Worm (Caenorhabditis elegans) whole organism, L4 larva: ENCODE results near the gene hpl-1.

Experiments
- F26F4.8 ChIP-seq: fragments of 200-800 bp; sonication (Bioruptor generic); conservative IDR thresholded peaks from 2 replicates; pipeline ENCODE4 v1.3.6; 2022; ENCODE audit warnings: missing genetic modification characterization, missing compliant biosample characterization
- F44E2.7 ChIP-seq: fragments of 200-800 bp; sonication (Bioruptor generic); IDR thresholded peaks from 2 replicates; pipeline ENCODE4 v2.1.2; 2022; ENCODE audit warnings: missing genetic modification characterization, missing compliant biosample characterization
- T26A8.4 ChIP-seq: fragments of 200-800 bp; sonication (Bioruptor generic); IDR thresholded peaks from 2 replicates; pipeline ENCODE4 v1.3.6; 2022; ENCODE audit warnings: missing genetic modification characterization, missing compliant biosample characterization
- Y105C5A.15 ChIP-seq: fragments of 200-800 bp; sonication (Bioruptor generic); IDR thresholded peaks from 2 replicates; pipeline ENCODE4 v1.3.6; 2022; ENCODE audit warnings: missing genetic modification characterization, missing compliant biosample characterization
- Y5F2A.4 ChIP-seq: fragments of 200-800 bp; sonication (Bioruptor generic); optimal IDR thresholded peaks from 2 replicates; lab custom pipeline; 2018; ENCODE audit warnings: mild to moderate bottlenecking, missing genetic modification characterization, missing compliant biosample characterization
- ZK337.2 ChIP-seq: fragments of 200-800 bp; sonication (Bioruptor generic); IDR thresholded peaks from 2 replicates; pipeline ENCODE4 v1.3.6; 2022; ENCODE audit warnings: missing genetic modification reagents, missing genetic modification characterization, missing compliant biosample characterization
- ZK546.5 ChIP-seq, 2 experiments: sonication (generic microtip); optimal IDR thresholded peaks; 2 replicates each; lab custom pipeline; 2017; ENCODE audit warnings: missing biosample characterization in 2 of 2, missing genetic modification characterization in 2 of 2
- aha-1 ChIP-seq: fragments of 150-350 bp; peaks from one replicate; lab custom pipeline; 2014; ENCODE audit warnings: missing biosample characterization, missing genetic modification characterization
- aly-2 ChIP-seq: sonication (generic microtip); optimal IDR thresholded peaks from 2 replicates; lab custom pipeline; 2018; ENCODE audit warnings: missing biosample characterization, missing genetic modification characterization
- attf-4 ChIP-seq: sonication (generic microtip); optimal IDR thresholded peaks from 3 replicates; lab custom pipeline; 2017; ENCODE audit warnings: missing biosample characterization, missing genetic modification characterization
- ceh-20 ChIP-seq: fragments of 200-800 bp; sonication (Bioruptor generic); IDR thresholded peaks from 2 replicates; pipeline ENCODE4 v1.3.6; 2022; ENCODE audit warnings: missing genetic modification reagents, missing genetic modification characterization, missing compliant biosample characterization
- daf-8 ChIP-seq: fragments of 200-800 bp; sonication (Bioruptor generic); IDR thresholded peaks from 2 replicates; pipeline ENCODE4 v1.3.6; 2022; ENCODE audit warnings: missing genetic modification characterization, missing compliant biosample characterization
- dmd-6 ChIP-seq: fragments of 200-800 bp; sonication (Bioruptor generic); IDR thresholded peaks from 2 replicates; pipeline ENCODE4 v1.3.6; 2022; ENCODE audit warnings: missing genetic modification reagents, missing genetic modification characterization, missing compliant biosample characterization
- dmd-9 ChIP-seq: fragments of 200-800 bp; sonication (Bioruptor generic); IDR thresholded peaks from 2 replicates; pipeline ENCODE4 v1.3.6; 2022; ENCODE audit warnings: missing genetic modification reagents, missing genetic modification characterization, missing compliant biosample characterization
- dpl-1 ChIP-seq: fragments of 150-350 bp; optimal IDR thresholded peaks from 2 replicates; lab custom pipeline; 2014; ENCODE audit warnings: missing biosample characterization, missing genetic modification reagents, missing genetic modification characterization
- dve-1 ChIP-seq: sonication (generic microtip); optimal IDR thresholded peaks from 2 replicates; lab custom pipeline; 2017; ENCODE audit warnings: antibody characterized with exemption, mild to moderate bottlenecking, missing genetic modification characterization, missing compliant biosample characterization; ENCODE audit not compliant: insufficient read depth
- egl-43 ChIP-seq: fragments of 200-800 bp; sonication (Bioruptor generic); IDR thresholded peaks from 2 replicates; pipeline ENCODE4 v1.3.6; 2022; ENCODE audit warnings: missing genetic modification reagents, missing genetic modification characterization, missing compliant biosample characterization
- gei-8 ChIP-seq: fragments of 200-800 bp; sonication (Bioruptor generic); optimal IDR thresholded peaks from 2 replicates; lab custom pipeline; 2018; ENCODE audit warnings: mild to moderate bottlenecking, missing genetic modification characterization, missing compliant biosample characterization
- hmg-1.1 ChIP-seq: fragments of 200-800 bp; sonication (Bioruptor generic); IDR thresholded peaks from 2 replicates; pipeline ENCODE4 v1.3.6; 2022; ENCODE audit warnings: missing genetic modification reagents, missing genetic modification characterization, missing compliant biosample characterization
- jun-1 ChIP-seq: fragments of 150-350 bp; optimal IDR thresholded peaks from 2 replicates; lab custom pipeline; 2014; ENCODE audit warnings: missing biosample characterization, missing genetic modification reagents, missing genetic modification characterization
- lin-1 ChIP-seq: fragments of 200-800 bp; sonication (Bioruptor generic); IDR thresholded peaks from 2 replicates; pipeline ENCODE4 v1.3.6; 2022; ENCODE audit warnings: missing genetic modification reagents, missing genetic modification characterization, missing compliant biosample characterization
- lin-13 ChIP-seq: fragments of 150-350 bp; optimal IDR thresholded peaks from 2 replicates; lab custom pipeline; 2014; ENCODE audit warnings: missing biosample characterization, missing genetic modification reagents, missing genetic modification characterization
- lin-29 ChIP-seq: fragments of 200-800 bp; sonication (Bioruptor generic); IDR thresholded peaks from 2 replicates; pipeline ENCODE4 v1.3.6; 2022; ENCODE audit warnings: missing genetic modification reagents, missing genetic modification characterization, missing compliant biosample characterization
- lin-38 ChIP-seq: fragments of 200-800 bp; sonication (Bioruptor generic); IDR thresholded peaks from 2 replicates; pipeline ENCODE4 v1.3.6; 2022; ENCODE audit warnings: missing genetic modification reagents, missing genetic modification characterization, missing compliant biosample characterization
- lsy-2 ChIP-seq, 2 experiments: fragments of 150-350 bp in 1 of 2; sonication (generic microtip) in 1 of 2; optimal IDR thresholded peaks; 2 replicates each; lab custom pipeline; 2014 to 2017; ENCODE audit warnings: missing biosample characterization in 2 of 2, missing genetic modification characterization in 2 of 2
- madf-5 ChIP-seq, 2 experiments: fragments of 200-800 bp; sonication (Bioruptor generic); IDR thresholded peaks; 2 replicates each; pipeline ENCODE4 v1.3.6; 2022; ENCODE audit warnings: missing compliant biosample characterization in 2 of 2, missing genetic modification characterization in 2 of 2
- mdl-1 ChIP-seq, 2 experiments: fragments of 150-350 bp in 1 of 2; sonication (generic microtip) in 1 of 2; optimal IDR thresholded peaks; 2 replicates each; lab custom pipeline; 2014 to 2017; ENCODE audit warnings: missing biosample characterization in 2 of 2, missing genetic modification characterization in 2 of 2
- mdt-29 ChIP-seq: fragments of 200-800 bp; sonication (Bioruptor generic); IDR thresholded peaks from 2 replicates; pipeline ENCODE4 v1.3.6; 2022; ENCODE audit warnings: missing genetic modification reagents, missing genetic modification characterization, missing compliant biosample characterization
- mes-2 ChIP-seq: sonication (generic microtip); optimal IDR thresholded peaks from 2 replicates; lab custom pipeline; 2016; ENCODE audit warnings: missing genotype, mild to moderate bottlenecking, missing genetic modification characterization, missing compliant biosample characterization; ENCODE audit not compliant: poor library complexity, severe bottlenecking
- mxl-2 ChIP-seq: fragments of 200-800 bp; sonication (Bioruptor generic); conservative IDR thresholded peaks from 2 replicates; pipeline ENCODE4 v1.3.6; 2022; ENCODE audit warnings: missing genetic modification reagents, missing genetic modification characterization, missing compliant biosample characterization
- mxl-3 ChIP-seq: fragments of 200-800 bp; sonication (Bioruptor generic); optimal IDR thresholded peaks from 2 replicates; lab custom pipeline; 2018; ENCODE audit warnings: mild to moderate bottlenecking, missing genetic modification characterization, missing compliant biosample characterization
- nhr-237 ChIP-seq: sonication (generic microtip); optimal IDR thresholded peaks from 2 replicates; lab custom pipeline; 2017; ENCODE audit warnings: missing biosample characterization, missing genetic modification characterization
- nhr-25 ChIP-seq: sonication (generic microtip); optimal IDR thresholded peaks from 2 replicates; lab custom pipeline; 2017; ENCODE audit warnings: missing genetic modification characterization, mild to moderate bottlenecking, missing compliant biosample characterization, antibody characterized with exemption, moderate library complexity, borderline replicate concordance; ENCODE audit not compliant: insufficient read depth
- nhr-28 ChIP-seq: fragments of 150-350 bp; optimal IDR thresholded peaks from 2 replicates; lab custom pipeline; 2014; ENCODE audit warnings: missing biosample characterization, missing genetic modification characterization
- nhr-41 ChIP-seq: fragments of 200-800 bp; sonication (Bioruptor generic); IDR thresholded peaks from 2 replicates; pipeline ENCODE4 v1.3.6; 2022; ENCODE audit warnings: missing genetic modification reagents, missing genetic modification characterization, missing compliant biosample characterization
- nhr-42 ChIP-seq: fragments of 200-800 bp; sonication (Bioruptor generic); IDR thresholded peaks from 2 replicates; pipeline ENCODE4 v1.3.6; 2022; ENCODE audit warnings: missing genetic modification characterization, missing compliant biosample characterization
- nhr-6 ChIP-seq: fragments of 150-350 bp; optimal IDR thresholded peaks from 2 replicates; lab custom pipeline; 2014; ENCODE audit warnings: missing biosample characterization, missing genetic modification characterization
- nhr-76 ChIP-seq: fragments of 150-350 bp; optimal IDR thresholded peaks from 2 replicates; lab custom pipeline; 2014; ENCODE audit warnings: missing biosample characterization, missing genetic modification characterization
- nhr-77 ChIP-seq: fragments of 150-350 bp; optimal IDR thresholded peaks from 2 replicates; lab custom pipeline; 2014; ENCODE audit warnings: missing biosample characterization, missing genetic modification characterization
- rbr-2 ChIP-seq: sonication (generic microtip); optimal IDR thresholded peaks from 2 replicates; lab custom pipeline; 2016; ENCODE audit warnings: missing genotype, missing genetic modification characterization, missing compliant biosample characterization
- saeg-2 ChIP-seq: fragments of 200-800 bp; sonication (Bioruptor generic); IDR thresholded peaks from 2 replicates; pipeline ENCODE4 v1.3.6; 2022; ENCODE audit warnings: missing genetic modification reagents, missing genetic modification characterization, missing compliant biosample characterization
- set-16 ChIP-seq: fragments of 200-800 bp; sonication (Bioruptor generic); IDR thresholded peaks from 2 replicates; pipeline ENCODE4 v1.3.6; 2022; ENCODE audit warnings: missing genetic modification reagents, missing genetic modification characterization, missing compliant biosample characterization
- skn-1 ChIP-seq: fragments of 150-350 bp; optimal IDR thresholded peaks from 2 replicates; lab custom pipeline; 2014; ENCODE audit warnings: missing biosample characterization, missing genetic modification characterization
- snpc-1.2 ChIP-seq: fragments of 200-800 bp; sonication (Bioruptor generic); IDR thresholded peaks from 2 replicates; pipeline ENCODE4 v1.3.6; 2022; ENCODE audit warnings: missing genetic modification reagents, missing genetic modification characterization, missing compliant biosample characterization
- tra-1 ChIP-seq: fragments of 200-800 bp; sonication (Bioruptor generic); IDR thresholded peaks from 2 replicates; pipeline ENCODE4 v1.3.6; 2022; ENCODE audit warnings: missing genetic modification reagents, missing genetic modification characterization, missing compliant biosample characterization
- unc-62 ChIP-seq, 3 experiments: fragments of 150-350 bp in 1 of 3; sonication (generic microtip); optimal IDR thresholded peaks in 2 of 3; peaks in 1 of 3; 1 replicate in 1 of 3; 2 replicates in 2 of 3; lab custom pipeline; 2014 to 2017; ENCODE audit warnings: missing biosample characterization in 3 of 3, missing genetic modification characterization in 3 of 3, missing genetic modification reagents in 3 of 3, missing genotype in 1 of 3
- vab-7 ChIP-seq: fragments of 200-800 bp; sonication (Bioruptor generic); IDR thresholded peaks from 2 replicates; pipeline ENCODE4 v1.3.6; 2022; ENCODE audit warnings: missing genetic modification reagents, missing genetic modification characterization, missing compliant biosample characterization
- zfp-3 ChIP-seq: fragments of 200-800 bp; sonication (Bioruptor generic); conservative IDR thresholded peaks from 2 replicates; pipeline ENCODE4 v1.3.6; 2022; ENCODE audit warnings: missing genetic modification reagents, missing genetic modification characterization, missing compliant biosample characterization
- zip-11 ChIP-seq: fragments of 200-800 bp; sonication (Bioruptor generic); IDR thresholded peaks from 2 replicates; pipeline ENCODE4 v1.3.6; 2022; ENCODE audit warnings: missing genetic modification characterization, missing compliant biosample characterization
- zip-2 ChIP-seq: fragments of 150-350 bp; optimal IDR thresholded peaks from 2 replicates; lab custom pipeline; 2014; ENCODE audit warnings: missing biosample characterization, missing genetic modification characterization
- ztf-7 ChIP-seq: fragments of 150-350 bp; optimal IDR thresholded peaks from 2 replicates; lab custom pipeline; 2014; ENCODE audit warnings: missing biosample characterization, missing genetic modification characterization

hpl-1 gene

DNA sequence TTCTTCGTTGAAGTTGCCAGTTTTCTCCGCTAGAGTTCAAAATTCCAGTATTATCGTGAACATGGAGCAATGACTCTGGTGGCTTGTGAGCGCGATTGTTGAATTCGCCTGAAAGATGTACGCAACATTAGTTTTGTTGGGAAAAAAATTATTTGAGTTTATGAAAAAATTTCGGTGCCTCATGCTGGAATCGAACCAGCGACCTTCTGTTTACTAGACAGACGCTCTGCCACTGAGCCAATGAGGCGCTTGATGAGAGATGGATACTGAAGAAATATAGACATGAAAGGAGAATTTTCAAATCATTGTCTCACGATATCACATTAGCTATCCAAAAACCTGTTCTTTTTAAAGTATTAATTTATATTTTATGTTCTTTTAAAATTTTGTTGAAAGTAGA is 38.3 kb downstream of the hpl-1 start (continued):
- TF ChIP-seq ztf-7 (no peak), dpl-1 (GFP tag; lab: Kevin White, UChicago) (no peak), zip-11 (GFP tag; lab: Robert Waterston, UW) (no peak), mes-2 (tag; lab: Kevin White, UChicago) (no peak), mdt-29 (no peak), set-16 (GFP tag; lab: Robert Waterston, UW) (no peak), attf-4 (tag; lab: Kevin White, UChicago) (no peak), dmd-9 (no peak), nhr-237 (no peak), nhr-41 (GFP tag; lab: Robert Waterston, UW) (peak; percentile 64; the same call in 1 of the 2 replicates), dmd-6 (GFP tag; lab: Robert Waterston, UW) (peak; percentile 23; the same call in 1 of the 2 replicates), mxl-3 (GFP tag; lab: Kevin White, UChicago) (peak; percentile 10), Y5F2A.4 (peak; percentile 28), F26F4.8 (GFP tag; lab: Robert Waterston, UW) (peak; percentile 78), skn-1 (tag; lab: Kevin White, UChicago) (no peak), aly-2 (tag; lab: Kevin White, UChicago) (no peak), lin-13 (no peak), lin-29 (GFP tag; lab: Robert Waterston, UW) (no peak), lin-38 (no peak), madf-5 (GFP tag; IDR thresholded peaks at IDR 0.05; lab: Robert Waterston, UW) (0 out of 4 replicates have a peak, but pooled peaks of 1 of the 2 experiments have one; percentile 55), aha-1 (tag; lab: Kevin White, UChicago) (no peak), T26A8.4 (no peak; the same call in 1 of the 2 replicates), rbr-2 (tag; lab: Kevin White, UChicago) (no peak), unc-62 (GFP tag; optimal IDR thresholded peaks at IDR 0.05 in 1 of 2; lab: Kevin White, UChicago) (no peak), unc-62 (tag; optimal IDR thresholded peaks at IDR 0.05; lab: Kevin White, UChicago) (no peak), gei-8 (GFP tag; lab: Kevin White, UChicago) (no peak), nhr-76 (tag; lab: Kevin White, UChicago) (no peak), mdl-1 (tag; optimal IDR thresholded peaks at IDR 0.05; lab: Kevin White, UChicago) (no peak), mxl-2 (no peak), dve-1 (tag; lab: Kevin White, UChicago) (no peak), lsy-2 (tag; optimal IDR thresholded peaks at IDR 0.05; lab: Kevin White, UChicago) (no peak), nhr-28 (tag; lab: Kevin White, UChicago) (no peak), nhr-25 (tag; lab: Kevin White, UChicago) (no peak), tra-1 (GFP tag; lab: Robert Waterston, UW) (peak; percentile 71), zip-2 (tag; lab: Kevin White, UChicago) (peak; percentile 17), jun-1 (no peak), Y105C5A.15 (no peak), snpc-1.2 (no peak), daf-8 (no peak), saeg-2 (GFP tag; lab: Robert Waterston, UW) (0 out of 2 replicates have a peak, but pooled peaks have one; percentile 30), ZK546.5 (tag; optimal IDR thresholded peaks at IDR 0.05; lab: Kevin White, UChicago) (no peak), zfp-3 (GFP tag; lab: Robert Waterston, UW) (0 out of 2 replicates have a peak, but pooled peaks have one; percentile 12), F44E2.7 (no peak), lin-1 (GFP tag; lab: Robert Waterston, UW) (0 out of 2 replicates have a peak, but pooled peaks have one; percentile 46), ceh-20 (0 out of 2 replicates have a peak, but pooled peaks have one; percentile 17), vab-7 (GFP tag; lab: Robert Waterston, UW) (peak; percentile 83), nhr-6 (tag; lab: Kevin White, UChicago) (no peak), ZK337.2 (GFP tag; lab: Robert Waterston, UW) (peak; percentile 44; the same call in 1 of the 2 replicates), nhr-77 (tag; lab: Kevin White, UChicago) (no peak), egl-43 (GFP tag; lab: Robert Waterston, UW) (peak; percentile 85), hmg-1.1 (GFP tag; lab: Robert Waterston, UW) (no peak), nhr-42 (GFP tag; lab: Robert Waterston, UW) (no peak)
